Worm (Caenorhabditis elegans): ENCODE measurements around the gene nhr-176.

DNA sequence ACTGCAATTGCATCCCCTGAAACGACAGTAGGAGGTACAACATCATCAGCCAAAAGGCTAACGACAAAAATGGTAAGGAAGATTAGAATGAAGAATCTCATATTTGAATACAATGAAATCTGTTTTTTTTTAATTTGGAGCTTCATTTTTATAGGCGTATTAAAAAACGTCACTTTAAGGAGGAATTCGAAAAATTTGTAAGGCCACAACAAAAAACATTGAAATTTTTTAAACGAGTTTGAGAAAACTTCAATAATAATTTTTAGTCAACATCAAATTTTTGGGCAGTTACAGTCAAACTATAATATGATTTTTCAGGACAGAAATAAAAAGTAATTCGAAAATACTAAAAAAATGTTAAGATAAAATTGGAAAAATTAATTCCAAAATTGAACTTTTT is 8.3 kb upstream of the nhr-176 start, which contains the start of gene F14H3.14:
- TF ChIP-seq egl-27 (tag; optimal IDR thresholded peaks at IDR 0.05) (no peak), unc-130 (tag; optimal IDR thresholded peaks at IDR 0.05) (no peak), fkh-10 (GFP tag; optimal IDR thresholded peaks at IDR 0.05) (no peak), efl-3 (GFP tag; optimal IDR thresholded peaks at IDR 0.05) (no peak), elt-3 (tag; optimal IDR thresholded peaks at IDR 0.05) (no peak), jun-1 (tag; optimal IDR thresholded peaks at IDR 0.05) (no peak)
